Fruit fly (Drosophila melanogaster): ENCODE measurements around the gene Neb-cGP.

- TF ChIP-seq eg (GFP tag; IDR thresholded peaks at IDR 0.05), result no peak
- no peak for TF ChIP-seq Sox102F (GFP tag; optimal IDR thresholded peaks at IDR 0.05)
- no peak for TF ChIP-seq CG31627 (GFP tag; optimal IDR thresholded peaks at IDR 0.05)
- TF ChIP-seq OdsH (GFP tag; optimal IDR thresholded peaks at IDR 0.05), result no peak
- no peak for TF ChIP-seq spab (GFP tag; optimal IDR thresholded peaks at IDR 0.05)
- no peak for TF ChIP-seq CG11294 (GFP tag; IDR thresholded peaks at IDR 0.05)
- TF ChIP-seq CG7368 (GFP tag; optimal IDR thresholded peaks at IDR 0.05), result no peak
Measured at dm6 chrX:10496319-10496718, 35.8 kb downstream of the Neb-cGP start.
